Worm (Caenorhabditis elegans) whole organism, mixed stage, embryonic: ENCODE results near the gene gon-14.

ENCODE experiments used
- ceh-83 ChIP-seq: fragments of 200-800 bp; sonication (Bioruptor generic); optimal IDR thresholded peaks from 2 replicates; lab custom pipeline; 2018; ENCODE audit warnings: mild to moderate bottlenecking, missing genetic modification characterization, missing compliant biosample characterization
- elt-1 ChIP-seq: sonication (generic microtip); optimal IDR thresholded peaks from 2 replicates; lab custom pipeline; 2017; ENCODE audit warnings: missing genetic modification characterization, mild to moderate bottlenecking, missing compliant biosample characterization, antibody characterized with exemption, moderate library complexity, borderline replicate concordance; ENCODE audit not compliant: insufficient read depth
- elt-3 ChIP-seq: fragments of 150-350 bp; optimal IDR thresholded peaks from 2 replicates; lab custom pipeline; 2014; ENCODE audit warnings: missing biosample characterization, missing genetic modification characterization
- lin-13 ChIP-seq: fragments of 150-350 bp; optimal IDR thresholded peaks from 2 replicates; lab custom pipeline; 2014; ENCODE audit warnings: missing biosample characterization, missing genetic modification characterization
- mab-5 ChIP-seq: fragments of 150-350 bp; optimal IDR thresholded peaks from 2 replicates; lab custom pipeline; 2014; ENCODE audit warnings: missing biosample characterization, missing genetic modification characterization
- nhr-12 ChIP-seq: fragments of 150-350 bp; optimal IDR thresholded peaks from 2 replicates; lab custom pipeline; 2014; ENCODE audit warnings: missing biosample characterization, missing genetic modification characterization
- nhr-76 ChIP-seq: sonication (generic microtip); optimal IDR thresholded peaks from 2 replicates; lab custom pipeline; 2017; ENCODE audit warnings: missing biosample characterization, missing genetic modification characterization
- pha-4 ChIP-seq: fragments of 150-350 bp; optimal IDR thresholded peaks from 2 replicates; lab custom pipeline; 2018; ENCODE audit warnings: missing biosample characterization, missing genetic modification reagents, missing genetic modification characterization
- sem-2 ChIP-seq: fragments of 200-800 bp; sonication (Bioruptor generic); optimal IDR thresholded peaks from 2 replicates; lab custom pipeline; 2018; ENCODE audit warnings: mild to moderate bottlenecking, missing genetic modification characterization, missing compliant biosample characterization
- tbx-8 ChIP-seq: fragments of 200-800 bp; sonication (Bioruptor generic); optimal IDR thresholded peaks from 2 replicates; lab custom pipeline; 2018; ENCODE audit warnings: mild to moderate bottlenecking, missing genetic modification characterization, moderate library complexity, missing compliant biosample characterization
- unc-62 ChIP-seq: fragments of 150-350 bp; optimal IDR thresholded peaks from 2 replicates; lab custom pipeline; 2014; ENCODE audit warnings: missing biosample characterization, missing genetic modification reagents, missing genetic modification characterization
- ztf-11 ChIP-seq: fragments of 150-350 bp; optimal IDR thresholded peaks from 2 replicates; lab custom pipeline; 2014; ENCODE audit warnings: missing biosample characterization, missing genetic modification characterization

DNA sequence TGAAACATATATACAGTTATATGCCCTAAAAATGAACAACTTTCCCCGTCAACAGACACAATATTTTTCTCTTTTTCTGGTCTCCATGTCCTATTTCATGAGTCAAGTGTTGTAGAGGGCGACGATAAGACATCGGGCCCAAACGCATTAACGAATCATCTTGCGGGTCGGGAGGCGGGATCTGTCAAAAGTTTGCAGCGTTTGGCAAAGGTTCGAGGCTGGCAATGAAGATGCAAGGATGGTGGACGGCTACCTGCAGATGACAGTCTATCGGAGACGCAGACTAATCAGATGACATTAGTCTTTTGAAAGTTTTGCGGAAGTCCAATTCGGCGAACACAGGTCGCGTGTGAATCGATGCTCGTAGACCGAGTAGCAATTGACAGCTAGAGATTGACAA, 9.9 kb upstream of the gon-14 start:
- TF ChIP-seq pha-4 (tag; lab: Kevin White, UChicago): no peak
- TF ChIP-seq nhr-12 (tag; lab: Kevin White, UChicago): no peak
- no peak for TF ChIP-seq unc-62 (GFP tag; lab: Kevin White, UChicago)
- TF ChIP-seq elt-3 (tag; lab: Kevin White, UChicago): no peak
- TF ChIP-seq ztf-11 (tag; lab: Kevin White, UChicago): no peak
- no peak for TF ChIP-seq mab-5 (tag; lab: Kevin White, UChicago)
- TF ChIP-seq ceh-83 (GFP tag; lab: Kevin White, UChicago): no peak
- TF ChIP-seq elt-1 (tag; lab: Kevin White, UChicago): no peak
- no peak for TF ChIP-seq lin-13 (tag; lab: Kevin White, UChicago)
- no peak for TF ChIP-seq nhr-76
- no peak for TF ChIP-seq tbx-8 (GFP tag; lab: Kevin White, UChicago)
- TF ChIP-seq sem-2 (GFP tag; lab: Kevin White, UChicago): no peak
